Worm (Caenorhabditis elegans): ENCODE measurements around the gene nurf-1.

DNA sequence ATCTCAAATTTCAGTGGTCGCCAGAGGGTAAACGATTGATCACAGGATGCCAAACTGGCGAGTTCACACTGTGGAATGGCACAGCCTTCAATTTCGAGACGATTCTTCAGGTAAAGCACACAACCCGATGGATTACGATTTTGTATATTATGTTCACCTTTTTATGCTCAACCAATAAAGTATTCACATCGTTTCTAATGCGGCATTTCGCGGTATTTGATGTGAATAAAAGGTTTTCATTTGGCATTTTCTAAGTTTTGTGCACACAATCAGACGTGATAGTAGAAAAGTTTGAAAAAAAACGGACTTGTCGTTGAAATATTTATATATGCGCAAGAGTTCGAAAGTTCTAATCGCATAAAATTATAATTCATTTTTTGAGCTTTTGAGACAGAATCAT is 31.5 kb upstream of the nurf-1 start:
- TF ChIP-seq dao-5 (tag; optimal IDR thresholded peaks at IDR 0.05) (no peak), him-1 (tag; optimal IDR thresholded peaks at IDR 0.05) (no peak), W03F9.2 (tag; optimal IDR thresholded peaks at IDR 0.05) (no peak)

All from whole organism, L4/young adult.